Worm (Caenorhabditis elegans): ENCODE data around the gene nhr-35.

Gene nhr-35

DNA sequence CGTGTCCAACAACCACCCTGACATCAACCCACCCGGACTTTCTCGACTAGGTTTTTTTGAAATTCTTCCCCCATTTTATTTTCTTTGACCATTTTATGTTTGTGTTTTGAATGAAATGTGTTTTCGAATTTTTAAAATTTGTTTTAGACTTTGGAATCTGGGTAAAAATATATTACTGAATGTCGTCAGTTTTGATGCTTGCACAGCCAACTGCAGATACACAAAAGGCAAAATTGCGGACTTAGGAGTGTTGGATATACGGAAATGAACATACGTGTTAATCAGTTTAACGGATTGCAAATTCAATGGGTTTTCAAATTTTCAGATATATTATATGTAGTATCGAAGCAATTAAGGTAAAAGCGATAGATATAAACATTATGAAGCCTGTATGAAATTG is 15.7 kb upstream of the nhr-35 start:
- TF ChIP-seq ttx-3 (tag; optimal IDR thresholded peaks at IDR 0.05) = no peak
- no peak for TF ChIP-seq ceh-14 (tag; optimal IDR thresholded peaks at IDR 0.05)
- TF ChIP-seq che-1 (tag; optimal IDR thresholded peaks at IDR 0.05) = no peak
- TF ChIP-seq sox-4 (tag; optimal IDR thresholded peaks at IDR 0.05) = no peak
- TF ChIP-seq nhr-232 (tag; optimal IDR thresholded peaks at IDR 0.05) = no peak
- no peak for TF ChIP-seq C38D4.7 (GFP tag; optimal IDR thresholded peaks at IDR 0.05)
- TF ChIP-seq zip-5 (tag; optimal IDR thresholded peaks at IDR 0.05) = no peak
- no peak for TF ChIP-seq unc-3 (GFP tag; conservative IDR thresholded peaks at IDR 0.05)
- TF ChIP-seq unc-3 (tag; optimal IDR thresholded peaks at IDR 0.05) = no peak
- TF ChIP-seq ceh-24 (tag; optimal IDR thresholded peaks at IDR 0.05) = no peak
- no peak for TF ChIP-seq rnt-1 (tag; optimal IDR thresholded peaks at IDR 0.05)
- TF ChIP-seq ztf-16 (tag; optimal IDR thresholded peaks at IDR 0.05) = no peak
- TF ChIP-seq pax-1 (tag; optimal IDR thresholded peaks at IDR 0.05) = no peak
- no peak for TF ChIP-seq mec-3 (tag; optimal IDR thresholded peaks at IDR 0.05; ENCODE audit: borderline replicate concordance)
- no peak for TF ChIP-seq dve-1 (tag; optimal IDR thresholded peaks at IDR 0.05)
- TF ChIP-seq ceh-31 (tag; optimal IDR thresholded peaks at IDR 0.05) = no peak
- no peak for TF ChIP-seq ref-2 (tag; optimal IDR thresholded peaks at IDR 0.05)
- TF ChIP-seq syd-9 (tag; optimal IDR thresholded peaks at IDR 0.05) = no peak

DNA sequence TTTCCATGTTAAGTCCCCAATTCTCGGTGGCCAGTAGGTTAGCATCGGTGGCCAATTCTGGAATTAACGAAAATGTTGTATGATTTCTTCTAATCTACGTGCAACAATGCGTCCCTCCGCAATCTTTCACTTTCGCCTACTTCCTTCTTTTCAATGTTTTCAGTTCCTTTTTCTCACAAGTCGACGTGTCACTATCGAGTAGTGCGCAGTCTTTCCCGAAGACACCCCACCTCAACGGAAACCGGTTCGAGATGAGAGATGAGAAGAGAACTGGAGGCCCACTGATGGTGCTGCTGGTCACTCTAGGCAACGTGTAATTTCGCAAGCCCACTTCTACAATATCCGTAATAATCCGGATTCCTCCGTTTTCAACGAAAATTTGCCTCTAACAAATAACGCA is 12.5 kb upstream of the nhr-35 start:
- TF ChIP-seq hlh-30 (tag; optimal IDR thresholded peaks at IDR 0.05; ENCODE audit: insufficient read depth) (no peak), nfya-1 (tag; optimal IDR thresholded peaks at IDR 0.05) (no peak)

DNA sequence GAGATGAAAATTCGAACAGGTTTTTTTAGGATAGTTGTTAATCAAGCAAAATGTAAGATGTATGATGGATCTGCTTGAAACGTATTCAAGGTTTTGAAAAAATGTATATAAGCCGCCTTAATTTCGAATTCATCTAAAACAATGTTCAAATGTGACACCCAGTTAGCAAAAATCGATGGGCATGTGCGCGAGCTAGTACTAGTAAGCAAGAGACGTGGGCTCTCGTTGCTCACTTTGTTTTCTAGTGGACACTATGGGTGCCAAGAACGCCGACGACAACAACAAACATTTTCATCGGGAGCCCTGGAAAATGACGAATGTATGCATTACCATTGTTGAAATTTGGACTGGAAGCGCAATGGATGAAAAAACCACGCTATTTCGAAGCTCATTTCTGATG is 11.3 kb upstream of the nhr-35 start:
- TF ChIP-seq ceh-30 (tag; optimal IDR thresholded peaks at IDR 0.05) (no peak), ceh-48 (tag; optimal IDR thresholded peaks at IDR 0.05) (peak; percentile 54), unc-3 (GFP tag; conservative IDR thresholded peaks at IDR 0.05) (no peak), unc-3 (tag; optimal IDR thresholded peaks at IDR 0.05) (no peak)

DNA sequence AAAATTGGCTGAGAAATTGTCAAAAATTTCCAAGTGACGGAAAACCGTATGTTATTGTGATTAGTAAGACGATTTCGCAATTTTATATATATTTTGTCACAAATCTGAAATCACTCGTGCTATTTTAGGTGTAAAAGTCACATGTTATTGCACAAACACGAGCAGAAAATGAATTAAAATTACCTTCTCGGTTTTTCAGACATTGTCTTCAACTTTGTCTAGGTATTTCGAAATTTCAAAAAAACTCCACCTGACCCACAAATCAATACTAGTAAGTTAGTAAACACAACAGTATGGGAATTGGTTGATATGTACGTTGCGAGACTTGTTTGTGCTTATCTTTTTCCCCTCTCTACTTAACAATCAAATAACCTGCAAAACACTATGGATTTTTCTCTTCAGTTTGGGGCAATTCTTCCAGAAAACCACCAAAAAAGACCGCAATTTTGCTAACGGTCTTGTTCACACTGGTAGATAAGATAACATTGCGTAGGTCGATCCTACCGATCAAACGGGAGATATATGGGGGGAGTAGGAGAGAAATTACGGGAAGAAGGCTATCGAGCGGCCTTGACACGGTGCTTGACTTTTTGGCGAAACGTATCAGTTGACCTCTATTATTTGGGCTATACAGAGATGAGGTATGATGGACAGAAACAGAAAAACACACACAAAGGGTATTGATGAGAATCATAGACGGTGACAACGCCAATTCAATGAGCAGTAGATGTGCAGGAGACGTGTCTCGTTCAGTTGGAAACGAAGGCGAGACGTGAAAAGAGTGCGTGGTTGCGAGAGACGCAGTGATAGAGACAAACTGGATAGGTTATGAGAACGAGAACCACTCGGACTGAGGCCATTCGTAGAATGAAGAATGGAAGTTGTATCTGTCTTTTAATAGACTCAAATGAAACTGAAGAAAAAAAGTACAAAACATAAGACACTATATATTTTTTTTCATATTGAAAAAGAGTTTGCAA is 10.4 kb upstream of the nhr-35 start, which contains the start of gene C07A12.7:
Gene C07A12.7 (minus strand): TSS at position 308 of the 980 bp plus-strand sequence.
- TF ChIP-seq elt-2 (tag; optimal IDR thresholded peaks at IDR 0.05) (peak; percentile 24), ets-4 (tag; optimal IDR thresholded peaks at IDR 0.05) (no peak), nfya-1 (tag; optimal IDR thresholded peaks at IDR 0.05) (peak; percentile 12), hlh-30 (tag; optimal IDR thresholded peaks at IDR 0.05; ENCODE audit: insufficient read depth) (no peak), rnt-1 (tag; optimal IDR thresholded peaks at IDR 0.05) (peak; percentile 69), unc-55 (GFP tag; optimal IDR thresholded peaks at IDR 0.05) (peak; percentile 11), ceh-30 (tag; optimal IDR thresholded peaks at IDR 0.05) (no peak), che-1 (tag; optimal IDR thresholded peaks at IDR 0.05) (no peak), gmeb-2 (tag; optimal IDR thresholded peaks at IDR 0.05) (no peak), nhr-232 (tag; optimal IDR thresholded peaks at IDR 0.05) (no peak), sdc-2 (tag; optimal IDR thresholded peaks at IDR 0.05) (peak; percentile 2), tbx-2 (tag; optimal IDR thresholded peaks at IDR 0.05) (peak; percentile 11)

DNA sequence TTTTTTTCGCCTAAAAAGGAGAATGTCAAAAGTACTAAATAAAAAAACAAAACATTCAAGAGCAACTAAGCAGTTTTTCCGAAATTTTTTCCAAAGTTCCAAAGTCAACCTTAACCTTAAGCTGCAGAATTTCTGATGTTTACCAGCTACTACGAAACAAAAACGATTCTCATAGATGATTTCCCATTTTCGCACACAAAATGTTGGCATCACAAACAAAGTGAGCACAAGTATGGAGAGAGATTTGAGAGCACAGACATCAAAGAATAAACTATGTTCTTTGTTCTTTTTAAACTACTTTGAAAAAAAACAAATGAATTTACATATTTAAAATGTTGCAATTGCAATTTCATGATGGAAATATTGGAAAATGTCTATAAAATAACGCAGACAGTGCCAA is 9.2 kb upstream of the nhr-35 start:
- TF ChIP-seq eyg-1 (tag; optimal IDR thresholded peaks at IDR 0.05) = no peak
- no peak for TF ChIP-seq ets-4 (tag; optimal IDR thresholded peaks at IDR 0.05)
- no peak for TF ChIP-seq ztf-16 (tag; optimal IDR thresholded peaks at IDR 0.05)
- no peak for TF ChIP-seq pat-9 (tag; optimal IDR thresholded peaks at IDR 0.05)
- TF ChIP-seq ceh-45 (GFP tag; IDR thresholded peaks at IDR 0.05) = no peak
- TF ChIP-seq elt-4 (tag; optimal IDR thresholded peaks at IDR 0.05) = no peak
- no peak for TF ChIP-seq ahr-1 (tag; optimal IDR thresholded peaks at IDR 0.05)
- TF ChIP-seq syd-9 (tag; optimal IDR thresholded peaks at IDR 0.05) = no peak
- no peak for TF ChIP-seq unc-86 (tag; optimal IDR thresholded peaks at IDR 0.05)
- no peak for TF ChIP-seq ceh-6 (GFP tag; optimal IDR thresholded peaks at IDR 0.05)
- TF ChIP-seq dmd-4 (tag; optimal IDR thresholded peaks at IDR 0.05; ENCODE audit: borderline replicate concordance) = no peak
- no peak for TF ChIP-seq ama-1 (optimal IDR thresholded peaks at IDR 0.05)
- no peak for TF ChIP-seq K02D7.2 (tag; optimal IDR thresholded peaks at IDR 0.05)
- no peak for TF ChIP-seq fax-1 (tag; optimal IDR thresholded peaks at IDR 0.05)
- no peak for TF ChIP-seq fkh-6 (tag; optimal IDR thresholded peaks at IDR 0.05)

Measured in whole organism, late embryonic.